Worm (Caenorhabditis elegans): Measurements from ENCODE around the gene zipt-13.

zipt-13 gene

ce11 chrX:10238146-10238749 is 1.5 kb upstream of the zipt-13 start:
- TF ChIP-seq unc-130 (GFP tag; optimal IDR thresholded peaks at IDR 0.05) (no peak), nhr-41 (GFP tag; IDR thresholded peaks at IDR 0.05) (no peak), ama-1 (optimal IDR thresholded peaks at IDR 0.05) (no peak), skn-1 (tag; optimal IDR thresholded peaks at IDR 0.05) (no peak), zip-2 (tag; optimal IDR thresholded peaks at IDR 0.05) (no peak), aha-1 (tag) (peak; percentile 64), zfp-3 (GFP tag; conservative IDR thresholded peaks at IDR 0.05) (no peak), lim-7 (GFP tag; IDR thresholded peaks at IDR 0.05) (no peak), ceh-82 (tag; optimal IDR thresholded peaks at IDR 0.05) (no peak), madf-5 (GFP tag; IDR thresholded peaks at IDR 0.05) (no peak), php-3 (GFP tag; IDR thresholded peaks at IDR 0.05) (no peak), madf-9 (GFP tag; conservative IDR thresholded peaks at IDR 0.05) (no peak), lsy-2 (tag; optimal IDR thresholded peaks at IDR 0.05) (peak in 1 of 2 experiments; percentile 17), R02D3.7 (tag; optimal IDR thresholded peaks at IDR 0.05) (no peak), ctbp-1 (GFP tag; IDR thresholded peaks at IDR 0.05) (no peak), lin-15B (tag; optimal IDR thresholded peaks at IDR 0.05) (no peak), tag-97 (GFP tag; IDR thresholded peaks at IDR 0.05) (no peak), hlh-30 (tag; optimal IDR thresholded peaks at IDR 0.05; ENCODE audit: insufficient read depth) (no peak), duxl-1 (tag; optimal IDR thresholded peaks at IDR 0.05; ENCODE audit: poor library complexity) (no peak), snpc-4 (tag; optimal IDR thresholded peaks at IDR 0.05) (no peak), Y48G9A.11 (GFP tag; IDR thresholded peaks at IDR 0.05) (no peak), spr-3 (GFP tag; optimal IDR thresholded peaks at IDR 0.05) (no peak), hlh-11 (tag; optimal IDR thresholded peaks at IDR 0.05) (peak; percentile 35), ZK546.5 (tag; optimal IDR thresholded peaks at IDR 0.05) (no peak), nhr-10 (tag; optimal IDR thresholded peaks at IDR 0.05) (no peak), spr-1 (tag; optimal IDR thresholded peaks at IDR 0.05) (no peak), nhr-237 (tag; optimal IDR thresholded peaks at IDR 0.05) (no peak), lin-13 (GFP tag; optimal IDR thresholded peaks at IDR 0.05) (no peak), F26F4.8 (GFP tag; conservative IDR thresholded peaks at IDR 0.05) (no peak), mep-1 (tag; optimal IDR thresholded peaks at IDR 0.05) (peak; percentile 32), mxl-2 (GFP tag; conservative IDR thresholded peaks at IDR 0.05) (no peak), gei-8 (GFP tag; optimal IDR thresholded peaks at IDR 0.05) (no peak), saeg-2 (GFP tag; IDR thresholded peaks at IDR 0.05) (no peak), Y105C5A.15 (GFP tag; IDR thresholded peaks at IDR 0.05) (no peak), daf-19 (GFP tag; conservative IDR thresholded peaks at IDR 0.05) (no peak), mxl-3 (GFP tag; optimal IDR thresholded peaks at IDR 0.05) (no peak), nhr-76 (tag; optimal IDR thresholded peaks at IDR 0.05) (no peak), Y5F2A.4 (GFP tag; optimal IDR thresholded peaks at IDR 0.05) (no peak), fkh-10 (GFP tag; optimal IDR thresholded peaks at IDR 0.05) (no peak), zip-11 (GFP tag; IDR thresholded peaks at IDR 0.05) (no peak), set-16 (GFP tag; IDR thresholded peaks at IDR 0.05) (no peak), jun-1 (tag; optimal IDR thresholded peaks at IDR 0.05) (no peak), zfp-2 (tag; optimal IDR thresholded peaks at IDR 0.05) (no peak), mes-2 (tag; optimal IDR thresholded peaks at IDR 0.05; ENCODE audit: poor library complexity, severe bottlenecking) (no peak), ceh-44 (GFP tag; IDR thresholded peaks at IDR 0.05) (no peak), nhr-77 (tag; optimal IDR thresholded peaks at IDR 0.05) (no peak), lin-38 (GFP tag; IDR thresholded peaks at IDR 0.05) (no peak), F49E8.2 (tag; optimal IDR thresholded peaks at IDR 0.05; ENCODE audit: borderline replicate concordance) (no peak), daf-8 (GFP tag; IDR thresholded peaks at IDR 0.05) (no peak), lin-29 (GFP tag; IDR thresholded peaks at IDR 0.05) (no peak), hif-1 (tag; optimal IDR thresholded peaks at IDR 0.05) (peak in 1 of 2 experiments; percentile 84), nhr-11 (tag; optimal IDR thresholded peaks at IDR 0.05) (no peak)

All from whole organism, L4 larva.